Fruit fly (Drosophila melanogaster) whole organism, embryonic: ENCODE measurements around the gene mRpL33.

ENCODE experiments used
- CG14710 ChIP-seq: fragments of 200-800 bp; sonication (Bioruptor generic); optimal IDR thresholded peaks from 3 replicates; lab custom pipeline; 2019; ENCODE audit warnings: missing biosample characterization, mild to moderate bottlenecking, missing genetic modification characterization, moderate library complexity
- CG1603 ChIP-seq: fragments of 200-800 bp; sonication (Bioruptor generic); optimal IDR thresholded peaks from 2 replicates; lab custom pipeline; 2019; ENCODE audit warnings: missing biosample characterization, mild to moderate bottlenecking, missing genetic modification characterization, moderate library complexity
- CG16779 ChIP-seq: fragments of 200-800 bp; sonication (Bioruptor generic); IDR thresholded peaks from 2 replicates; pipeline ENCODE4 v1.3.6; 2022; ENCODE audit warnings: missing biosample characterization, missing genetic modification characterization
- CG7987 ChIP-seq: fragments of 200-800 bp; sonication (Bioruptor generic); optimal IDR thresholded peaks from 2 replicates; lab custom pipeline; 2018; ENCODE audit warnings: missing biosample characterization, mild to moderate bottlenecking, missing genetic modification characterization, moderate library complexity
- Dek ChIP-seq: fragments of 200-800 bp; sonication (Bioruptor generic); optimal IDR thresholded peaks from 3 replicates; lab custom pipeline; 2019; ENCODE audit warnings: missing biosample characterization, mild to moderate bottlenecking, missing genetic modification characterization, moderate library complexity
- dmrt11E ChIP-seq: fragments of 200-800 bp; sonication (Bioruptor generic); optimal IDR thresholded peaks from 3 replicates; lab custom pipeline; 2018; ENCODE audit warnings: missing biosample characterization, mild to moderate bottlenecking, missing genetic modification characterization, moderate library complexity
- fd96Cb ChIP-seq: fragments of 200-800 bp; sonication (Bioruptor generic); optimal IDR thresholded peaks from 2 replicates; lab custom pipeline; 2018; ENCODE audit warnings: missing biosample characterization, mild to moderate bottlenecking, missing genetic modification characterization, moderate library complexity

- TF ChIP-seq CG14710, result peak; percentile 45
- peak; percentile 19 for TF ChIP-seq fd96Cb (tag; lab: Kevin White, UChicago)
- TF ChIP-seq dmrt11E (tag; lab: Kevin White, UChicago), result no peak
- TF ChIP-seq CG16779 (GFP tag; lab: Robert Waterston, UW), result no peak
- no peak for TF ChIP-seq CG7987 (GFP tag; lab: Kevin White, UChicago)
- peak; percentile 46 for TF ChIP-seq CG1603 (tag; lab: Kevin White, UChicago)
- TF ChIP-seq Dek (tag; lab: Kevin White, UChicago), result no peak
Observed at dm6 chrX:4322234-4323210, 491 bp upstream of the mRpL33 start, which contains the start of gene norpA.
